Worm (Caenorhabditis elegans): ENCODE results near the gene C08B6.2.

DNA sequence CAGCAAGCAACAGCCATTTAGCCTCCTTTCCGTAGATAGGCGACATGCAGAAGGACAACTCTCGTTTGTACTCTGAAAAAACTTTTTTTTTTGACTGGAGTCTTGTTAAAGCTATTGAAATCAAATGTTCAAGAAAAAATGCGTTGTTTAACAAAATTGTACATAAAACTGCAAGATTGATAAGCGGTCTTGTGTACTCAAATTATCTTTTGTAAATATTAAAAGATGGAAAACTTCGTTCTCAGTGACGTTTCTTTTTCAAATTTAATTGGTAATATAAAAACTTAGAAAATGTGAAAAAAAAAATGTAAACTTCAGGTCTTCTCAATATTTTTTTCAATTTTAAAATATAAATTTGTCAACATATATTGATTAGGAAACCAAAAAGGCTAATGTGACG, 5.6 kb downstream of the C08B6.2 start:
- TF ChIP-seq lin-15B (tag; optimal IDR thresholded peaks at IDR 0.05) (no peak), mxl-2 (GFP tag; conservative IDR thresholded peaks at IDR 0.05) (no peak), nhr-237 (tag; optimal IDR thresholded peaks at IDR 0.05) (no peak), ceh-62 (tag; optimal IDR thresholded peaks at IDR 0.05) (no peak), mdl-1 (tag; optimal IDR thresholded peaks at IDR 0.05) (no peak), nhr-111 (GFP tag; optimal IDR thresholded peaks at IDR 0.05) (no peak), hlh-30 (tag; optimal IDR thresholded peaks at IDR 0.05; ENCODE audit: insufficient read depth) (no peak), hlh-11 (tag; optimal IDR thresholded peaks at IDR 0.05) (no peak), egl-27 (tag; optimal IDR thresholded peaks at IDR 0.05) (no peak), ZK546.5 (tag; optimal IDR thresholded peaks at IDR 0.05) (no peak), nhr-48 (tag; optimal IDR thresholded peaks at IDR 0.05) (no peak), mep-1 (tag; optimal IDR thresholded peaks at IDR 0.05) (no peak), fos-1 (tag; optimal IDR thresholded peaks at IDR 0.05) (no peak), lir-3 (tag; optimal IDR thresholded peaks at IDR 0.05) (no peak)
